Fruit fly (Drosophila melanogaster): ENCODE data around the gene Unc-76.

The Unc-76 gene

dm6 chrX:2094072-2094761, 13.8 kb downstream of the Unc-76 start, which contains the start of gene csw:
Gene csw (plus strand): TSS chrX:2094234.
- no peak for TF ChIP-seq CG3726 (GFP tag; IDR thresholded peaks at IDR 0.05)
- TF ChIP-seq CG12219 (GFP tag; optimal IDR thresholded peaks at IDR 0.05): no peak
- TF ChIP-seq Nf-YA (GFP tag; IDR thresholded peaks at IDR 0.05): no peak
- TF ChIP-seq CG4282 (GFP tag; optimal IDR thresholded peaks at IDR 0.05): peak; percentile 31
- peak; percentile 33 for TF ChIP-seq Side (GFP tag; optimal IDR thresholded peaks at IDR 0.05)
- no peak for TF ChIP-seq BtbVII (GFP tag; optimal IDR thresholded peaks at IDR 0.05)
- no peak for TF ChIP-seq CG6654 (GFP tag; optimal IDR thresholded peaks at IDR 0.05)
- TF ChIP-seq Usf (GFP tag; optimal IDR thresholded peaks at IDR 0.05): no peak
- no peak for TF ChIP-seq otp (GFP tag; IDR thresholded peaks at IDR 0.05)
- no peak for TF ChIP-seq Vsx1 (GFP tag; optimal IDR thresholded peaks at IDR 0.05)
- no peak for TF ChIP-seq Six4 (GFP tag; optimal IDR thresholded peaks at IDR 0.05)
- TF ChIP-seq CG6272 (GFP tag; IDR thresholded peaks at IDR 0.05): peak; percentile 11; the same call in 1 of the 2 replicates
- no peak for TF ChIP-seq Max (GFP tag; optimal IDR thresholded peaks at IDR 0.05)
- peak; percentile 95 for TF ChIP-seq Lhr (GFP tag; optimal IDR thresholded peaks at IDR 0.05)
- TF ChIP-seq CG18011 (GFP tag; optimal IDR thresholded peaks at IDR 0.05): peak; percentile 95
- TF ChIP-seq Atf6 (GFP tag; IDR thresholded peaks at IDR 0.05): no peak
- peak; percentile 49 for TF ChIP-seq CG13624 (GFP tag; optimal IDR thresholded peaks at IDR 0.05)
- TF ChIP-seq Rx (GFP tag; IDR thresholded peaks at IDR 0.05): peak; percentile 37; the same call in 1 of the 2 replicates
- peak; percentile 23 for TF ChIP-seq Nf-YB (GFP tag; optimal IDR thresholded peaks at IDR 0.05)
- no peak for TF ChIP-seq chm (GFP tag; IDR thresholded peaks at IDR 0.05)
- peak; percentile 18 for TF ChIP-seq Chrac-16 (GFP tag; optimal IDR thresholded peaks at IDR 0.05)
- no peak for TF ChIP-seq esg (GFP tag; conservative IDR thresholded peaks at IDR 0.05)
- peak; percentile 87 for TF ChIP-seq CG3847 (GFP tag; IDR thresholded peaks at IDR 0.05)
- no peak for TF ChIP-seq CG8359 (GFP tag; optimal IDR thresholded peaks at IDR 0.05; ENCODE audit: borderline replicate concordance)
- TF ChIP-seq CG9932 (GFP tag; IDR thresholded peaks at IDR 0.05): peak; percentile 75
- no peak for TF ChIP-seq lov (optimal IDR thresholded peaks at IDR 0.05)
- no peak for TF ChIP-seq lov (GFP tag; IDR thresholded peaks at IDR 0.05)
- no peak for TF ChIP-seq B-H1 (GFP tag; IDR thresholded peaks at IDR 0.05)
- TF ChIP-seq bab2 (GFP tag; optimal IDR thresholded peaks at IDR 0.05): peak; percentile 6
- no peak for TF ChIP-seq CG1024 (GFP tag; IDR thresholded peaks at IDR 0.05)
- TF ChIP-seq CG9727 (GFP tag; optimal IDR thresholded peaks at IDR 0.05): peak; percentile 2
- peak; percentile 16 for TF ChIP-seq Dek (tag; optimal IDR thresholded peaks at IDR 0.05)
- TF ChIP-seq CG5245 (GFP tag; optimal IDR thresholded peaks at IDR 0.05): no peak
- peak; percentile 57 for TF ChIP-seq Bteb2 (GFP tag; optimal IDR thresholded peaks at IDR 0.05)
- 0 out of 3 replicates have a peak, but pooled peaks have one; percentile 15 for TF ChIP-seq CG11560 (tag; IDR thresholded peaks at IDR 0.05)
- peak; percentile 87 for TF ChIP-seq CG33213 (GFP tag; optimal IDR thresholded peaks at IDR 0.05)
- peak; percentile 90 for TF ChIP-seq Ets65A (GFP tag)
- peak; percentile 54 for TF ChIP-seq ato (GFP tag; IDR thresholded peaks at IDR 0.05; ENCODE audit: partially characterized antibody)
- no peak for TF ChIP-seq zen2 (GFP tag; IDR thresholded peaks at IDR 0.05; ENCODE audit: partially characterized antibody)
- peak; percentile 29 for TF ChIP-seq emc (GFP tag; optimal IDR thresholded peaks at IDR 0.05)
- peak; percentile 49 for TF ChIP-seq tx (GFP tag; optimal IDR thresholded peaks at IDR 0.05)
- no peak for TF ChIP-seq CG31441 (GFP tag; IDR thresholded peaks at IDR 0.05)
- TF ChIP-seq Atf3 (GFP tag; optimal IDR thresholded peaks at IDR 0.05): no peak
- no peak for TF ChIP-seq CG3407 (GFP tag; optimal IDR thresholded peaks at IDR 0.05)
- TF ChIP-seq danr (GFP tag; IDR thresholded peaks at IDR 0.05): no peak
- no peak for TF ChIP-seq mirr (GFP tag; optimal IDR thresholded peaks at IDR 0.05)
- no peak; the same call in 1 of the 2 replicates for TF ChIP-seq CG11247 (GFP tag; IDR thresholded peaks at IDR 0.05)
- no peak for TF ChIP-seq CG12071 (GFP tag; optimal IDR thresholded peaks at IDR 0.05)
- no peak for TF ChIP-seq NC2α (GFP tag; optimal IDR thresholded peaks at IDR 0.05)
- TF ChIP-seq CG17829 (tag; optimal IDR thresholded peaks at IDR 0.05): no peak
- TF ChIP-seq vnd (GFP tag; IDR thresholded peaks at IDR 0.05; ENCODE audit: partially characterized antibody): no peak
